Worm (Caenorhabditis elegans) whole organism, L2 larva: ENCODE measurements around the gene ldp-1.

Experiments used
- ceh-82 ChIP-seq: fragments of 150-350 bp; optimal IDR thresholded peaks from 2 replicates; lab custom pipeline; 2014; ENCODE audit warnings: missing biosample characterization, missing genetic modification characterization
- dmd-4 ChIP-seq: sonication (generic microtip); optimal IDR thresholded peaks from 2 replicates; lab custom pipeline; 2017; ENCODE audit warnings: missing biosample characterization, missing genetic modification characterization
- elt-1 ChIP-seq: fragments of 150-350 bp; optimal IDR thresholded peaks from 2 replicates; lab custom pipeline; 2014; ENCODE audit warnings: missing biosample characterization, missing genetic modification characterization
- ztf-11 ChIP-seq: sonication (generic microtip); optimal IDR thresholded peaks from 2 replicates; lab custom pipeline; 2017; ENCODE audit warnings: missing biosample characterization, missing genetic modification characterization
- ztf-4 ChIP-seq: fragments of 150-350 bp; optimal IDR thresholded peaks from 2 replicates; lab custom pipeline; 2014; ENCODE audit warnings: missing biosample characterization, missing genetic modification characterization

ce11 chrV:2118574-2118973 is 8.8 kb upstream of the ldp-1 start, which contains the start of gene bgnt-1.2:
- TF ChIP-seq elt-1 (tag; lab: Kevin White, UChicago) (no peak), dmd-4 (tag; lab: Kevin White, UChicago) (no peak), ztf-4 (tag; lab: Kevin White, UChicago) (no peak), ceh-82 (tag; lab: Kevin White, UChicago) (no peak), ztf-11 (no peak)
